Fruit fly (Drosophila melanogaster) Kc167 (cell line): ENCODE results near the gene Gr85a.

Source experiments
- Myc ChIP-seq: fragments of >200 bp; optimal IDR thresholded peaks from 2 replicates; lab custom pipeline; 2017; ENCODE audit warnings: missing external identifiers
- Sin3A ChIP-seq: fragments of >200 bp; optimal IDR thresholded peaks from 2 replicates; lab custom pipeline; 2018; ENCODE audit warnings: missing external identifiers
- h ChIP-seq: fragments of >200 bp; optimal IDR thresholded peaks from 3 replicates; lab custom pipeline; 2018; ENCODE audit warnings: missing external identifiers
- psq ChIP-seq: fragments of >200 bp; optimal IDR thresholded peaks from 2 replicates; lab custom pipeline; 2017; ENCODE audit warnings: missing external identifiers

DNA sequence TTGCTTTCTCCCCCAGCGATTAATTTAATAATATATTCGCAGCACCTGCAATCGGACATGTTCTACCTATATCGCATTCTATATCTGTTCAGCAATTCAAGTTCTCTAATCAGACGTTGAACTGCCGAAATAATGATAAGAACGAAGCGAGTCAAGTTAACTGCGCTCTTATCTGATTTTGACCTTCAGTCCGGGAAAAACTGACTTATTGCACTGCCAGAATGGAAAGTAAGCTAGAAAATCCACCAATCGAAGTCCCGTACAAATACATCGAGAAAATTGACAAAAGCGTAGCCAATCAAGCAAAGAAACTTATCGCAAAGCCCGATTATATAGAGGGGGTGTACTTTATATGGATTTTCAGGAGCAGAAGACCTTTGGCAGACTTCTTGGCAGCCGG is 28.4 kb downstream of the Gr85a start:
- TF ChIP-seq psq (no peak), Sin3A (lab: Kevin White, UChicago) (no peak), h (lab: Kevin White, UChicago) (no peak), Myc (lab: Kevin White, UChicago) (no peak)
